Worm (Caenorhabditis elegans) whole organism, L3 larva: ENCODE results near the gene C46G7.1.

Experiments
- fkh-10 ChIP-seq: sonication (generic microtip); optimal IDR thresholded peaks from 2 replicates; lab custom pipeline; 2017; ENCODE audit warnings: missing biosample characterization, missing genetic modification reagents, missing genetic modification characterization
- nhr-11 ChIP-seq: fragments of 150-350 bp; optimal IDR thresholded peaks from 2 replicates; lab custom pipeline; 2014; ENCODE audit warnings: missing biosample characterization, missing genetic modification characterization
- nhr-25 ChIP-seq: sonication (generic microtip); optimal IDR thresholded peaks from 2 replicates; lab custom pipeline; 2017; ENCODE audit warnings: missing biosample characterization, missing genetic modification characterization
- nhr-67 ChIP-seq: fragments of 150-350 bp; optimal IDR thresholded peaks from 2 replicates; lab custom pipeline; 2014; ENCODE audit warnings: missing biosample characterization, missing genetic modification characterization
- snpc-4 ChIP-seq: fragments of 150-350 bp; optimal IDR thresholded peaks from 2 replicates; lab custom pipeline; 2014; ENCODE audit warnings: missing biosample characterization, missing genetic modification characterization
- unc-62 ChIP-seq: fragments of 150-350 bp; sonication (generic microtip); optimal IDR thresholded peaks from 4 replicates; lab custom pipeline; 2014; ENCODE audit warnings: missing biosample characterization, missing genetic modification reagents, missing genetic modification characterization

ce11 chrIV:6005655-6006054 lies 12.1 kb upstream of the C46G7.1 start:
- TF ChIP-seq nhr-67 (tag; lab: Kevin White, UChicago): no peak
- no peak for TF ChIP-seq nhr-25 (tag; lab: Kevin White, UChicago)
- TF ChIP-seq fkh-10 (GFP tag; lab: Kevin White, UChicago): no peak
- TF ChIP-seq unc-62 (GFP tag; lab: Kevin White, UChicago): no peak
- no peak for TF ChIP-seq snpc-4 (tag; lab: Kevin White, UChicago)
- TF ChIP-seq nhr-11 (tag; lab: Kevin White, UChicago): no peak
